Worm (Caenorhabditis elegans) whole organism, young adult: ENCODE data around the gene clec-178.

Source experiments
- T26A5.8 ChIP-seq: sonication (generic microtip); optimal IDR thresholded peaks from 2 replicates; lab custom pipeline; 2016; ENCODE audit warnings: missing genetic modification characterization, missing compliant biosample characterization
- lag-1 ChIP-seq: fragments of 200-800 bp; sonication (Bioruptor generic); IDR thresholded peaks from 2 replicates; pipeline ENCODE4 v1.3.6; 2022; ENCODE audit warnings: missing genetic modification reagents, missing genetic modification characterization, missing compliant biosample characterization
- nhr-179 ChIP-seq: sonication (generic microtip); optimal IDR thresholded peaks from 2 replicates; lab custom pipeline; 2016; ENCODE audit warnings: mild to moderate bottlenecking, missing genetic modification characterization, missing compliant biosample characterization
- snpc-4 ChIP-seq, 5 experiments: fragments of 150-350 bp in 1 of 5; sonication (generic microtip) in 4 of 5; optimal IDR thresholded peaks; 2 replicates each; lab custom pipeline; 2014 to 2018; ENCODE audit warnings: missing genetic modification characterization in 5 of 5, missing biosample characterization in 3 of 5, antibody characterized with exemption in 2 of 5, mild to moderate bottlenecking in 2 of 5, missing compliant biosample characterization in 2 of 5, missing genotype in 2 of 5, moderate library complexity in 2 of 5, missing genetic modification reagents in 1 of 5
- unc-130 ChIP-seq: sonication (generic microtip); optimal IDR thresholded peaks from 2 replicates; lab custom pipeline; 2016; ENCODE audit warnings: missing genetic modification reagents, missing genetic modification characterization, missing compliant biosample characterization

DNA sequence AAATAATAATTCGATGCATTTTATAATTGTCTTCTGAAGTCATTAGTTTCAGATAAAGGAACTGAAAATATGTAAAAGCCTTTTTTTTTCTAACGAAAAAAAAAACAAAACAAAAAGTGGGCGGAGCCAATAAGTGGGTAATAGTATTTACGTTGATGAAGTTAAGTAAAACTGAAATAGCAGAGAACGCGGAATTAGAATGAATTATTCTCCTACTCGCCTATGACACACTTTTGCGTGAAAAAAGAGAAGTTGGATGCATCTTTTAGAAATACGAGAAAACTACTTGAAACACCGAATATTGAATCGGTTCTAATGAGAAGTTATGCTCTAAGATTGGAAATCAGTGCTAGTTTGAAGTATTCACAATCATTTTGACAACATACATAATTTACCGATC, 34.1 kb upstream of the clec-178 start, which contains the start of gene srsx-16:
- TF ChIP-seq nhr-179 (tag; lab: Kevin White, UChicago) (no peak), snpc-4 (GFP tag; optimal IDR thresholded peaks at IDR 0.05; lab: Kevin White, UChicago) (no peak), snpc-4 (tag; optimal IDR thresholded peaks at IDR 0.05; lab: Kevin White, UChicago) (no peak), T26A5.8 (tag; lab: Kevin White, UChicago) (no peak), lag-1 (GFP tag; lab: Robert Waterston, UW) (no peak), unc-130 (GFP tag; lab: Kevin White, UChicago) (no peak)
